Worm (Caenorhabditis elegans): ENCODE data around the gene F25B5.6.

- no peak for TF ChIP-seq ceh-82 (tag; optimal IDR thresholded peaks at IDR 0.05)
- no peak for TF ChIP-seq ama-1 (optimal IDR thresholded peaks at IDR 0.05)
- no peak for TF ChIP-seq zag-1 (tag; optimal IDR thresholded peaks at IDR 0.05)
- no peak for TF ChIP-seq hlh-17 (GFP tag; optimal IDR thresholded peaks at IDR 0.05; ENCODE audit: borderline replicate concordance)
- TF ChIP-seq xbp-1 (tag; optimal IDR thresholded peaks at IDR 0.05): no peak
- no peak for TF ChIP-seq elt-3 (tag; optimal IDR thresholded peaks at IDR 0.05)
- no peak for TF ChIP-seq tbx-2 (tag; optimal IDR thresholded peaks at IDR 0.05)
- no peak for TF ChIP-seq nhr-237 (tag; optimal IDR thresholded peaks at IDR 0.05)
Measured at ce11 chrIII:5965368-5965767, 16.8 kb upstream of the F25B5.6 start.
